Fruit fly (Drosophila melanogaster): ENCODE results near the gene CG10418.

DNA sequence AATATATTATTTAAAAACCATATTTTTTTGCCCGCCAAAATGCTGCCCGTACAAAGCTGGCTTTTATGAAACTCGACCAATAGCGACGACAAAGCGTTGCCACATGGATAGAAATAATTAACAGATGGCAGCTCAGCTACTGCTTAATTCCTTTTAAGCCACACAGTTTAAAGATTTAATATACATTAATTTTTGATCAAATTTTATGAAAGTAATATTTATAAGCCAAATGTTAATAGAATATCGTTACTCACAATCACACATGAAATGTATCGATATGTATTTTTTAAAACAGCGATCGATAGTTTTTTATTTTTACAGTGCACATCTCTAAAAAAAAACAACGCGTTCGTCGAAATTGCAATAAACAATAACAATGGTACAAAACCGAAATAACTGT, at the start of gene CG10418:
- no peak for TF ChIP-seq Hr38 (GFP tag; optimal IDR thresholded peaks at IDR 0.05)
- no peak for TF ChIP-seq CG15336 (GFP tag; IDR thresholded peaks at IDR 0.05)
- TF ChIP-seq CG11294 (GFP tag; IDR thresholded peaks at IDR 0.05): no peak
- no peak for TF ChIP-seq CG6163 (GFP tag; IDR thresholded peaks at IDR 0.05)
- TF ChIP-seq CG1621 (tag; optimal IDR thresholded peaks at IDR 0.05): no peak
- no peak for TF ChIP-seq Eip93F (GFP tag; optimal IDR thresholded peaks at IDR 0.05)
- TF ChIP-seq svp (GFP tag): peak; percentile 19
- TF ChIP-seq Hr4 (GFP tag; optimal IDR thresholded peaks at IDR 0.05): no peak
- TF ChIP-seq CG32006 (GFP tag; optimal IDR thresholded peaks at IDR 0.05): no peak
- TF ChIP-seq net (GFP tag; optimal IDR thresholded peaks at IDR 0.05): no peak
- TF ChIP-seq CG16779 (tag; optimal IDR thresholded peaks at IDR 0.05): no peak

Data from whole organism, prepupa.